Fruit fly (Drosophila melanogaster) whole organism, embryonic: Measurements from ENCODE around the gene CG15196.

ENCODE experiments used
- Adf1 ChIP-seq: fragments of 200-800 bp; sonication (Bioruptor generic); IDR thresholded peaks from 2 replicates; pipeline ENCODE4 v1.3.6; 2022; ENCODE audit warnings: missing biosample characterization, missing genetic modification characterization
- Atf6 ChIP-seq: fragments of 200-800 bp; sonication (Bioruptor generic); IDR thresholded peaks from 2 replicates; pipeline ENCODE4 v1.3.6; 2022; ENCODE audit warnings: missing biosample characterization, missing genetic modification characterization
- Bdp1 ChIP-seq: fragments of 200-800 bp; sonication (Bioruptor generic); optimal IDR thresholded peaks from 3 replicates; lab custom pipeline; 2016; ENCODE audit warnings: missing biosample characterization, missing genetic modification characterization
- Blimp-1 ChIP-seq: fragments of 200-800 bp; sonication (Bioruptor generic); optimal IDR thresholded peaks from 3 replicates; lab custom pipeline; 2018; ENCODE audit warnings: missing biosample characterization, missing genetic modification characterization, mild to moderate bottlenecking, moderate library complexity, missing genetic modification reagents
- CG10274 ChIP-seq: fragments of 200-800 bp; sonication (Bioruptor generic); optimal IDR thresholded peaks from 3 replicates; lab custom pipeline; 2017; ENCODE audit warnings: missing biosample characterization, mild to moderate bottlenecking, missing genetic modification characterization
- CG10321 ChIP-seq: fragments of 200-800 bp; sonication (Bioruptor generic); IDR thresholded peaks from 2 replicates; pipeline ENCODE4 v1.3.6; 2022; ENCODE audit warnings: missing biosample characterization, missing genetic modification characterization
- CG10543 ChIP-seq: fragments of 200-800 bp; sonication (Bioruptor generic); optimal IDR thresholded peaks from 3 replicates; lab custom pipeline; 2017; ENCODE audit warnings: missing biosample characterization, mild to moderate bottlenecking, missing genetic modification characterization, moderate library complexity
- CG11695 ChIP-seq: fragments of 200-800 bp; sonication (Bioruptor generic); IDR thresholded peaks from 3 replicates; pipeline ENCODE4 v1.3.6; 2022; ENCODE audit warnings: missing biosample characterization, missing genetic modification characterization
- CG13424 ChIP-seq: fragments of 200-800 bp; sonication (Bioruptor generic); optimal IDR thresholded peaks from 2 replicates; lab custom pipeline; 2019; ENCODE audit warnings: missing biosample characterization, mild to moderate bottlenecking, missing genetic modification characterization, moderate library complexity
- CG13894 ChIP-seq: fragments of 200-800 bp; sonication (Bioruptor generic); optimal IDR thresholded peaks from 3 replicates; lab custom pipeline; 2018; ENCODE audit warnings: missing biosample characterization, mild to moderate bottlenecking, missing genetic modification characterization, moderate library complexity
- CG15514 ChIP-seq: fragments of 200-800 bp; sonication (Bioruptor generic); optimal IDR thresholded peaks from 3 replicates; lab custom pipeline; 2017; ENCODE audit warnings: missing biosample characterization, missing genetic modification characterization, mild to moderate bottlenecking, moderate library complexity, missing genetic modification reagents
- CG17359 ChIP-seq: fragments of 200-800 bp; sonication (Bioruptor generic); optimal IDR thresholded peaks from 3 replicates; lab custom pipeline; 2018; ENCODE audit warnings: missing biosample characterization, mild to moderate bottlenecking, missing genetic modification characterization, moderate library complexity
- CG17568 ChIP-seq: fragments of 200-800 bp; sonication (Bioruptor generic); optimal IDR thresholded peaks from 2 replicates; lab custom pipeline; 2018; ENCODE audit warnings: missing biosample characterization, mild to moderate bottlenecking, missing genetic modification characterization, moderate library complexity
- CG18011 ChIP-seq: fragments of 200-800 bp; sonication (Bioruptor generic); optimal IDR thresholded peaks from 2 replicates; lab custom pipeline; 2017; ENCODE audit warnings: missing biosample characterization, missing genetic modification characterization, mild to moderate bottlenecking, moderate library complexity, missing genotype
- CG18764 ChIP-seq: fragments of 200-800 bp; sonication (Bioruptor generic); optimal IDR thresholded peaks from 3 replicates; lab custom pipeline; 2016; ENCODE audit warnings: missing biosample characterization, missing genetic modification characterization
- CG2889 ChIP-seq: fragments of 200-800 bp; sonication (Bioruptor generic); IDR thresholded peaks from 3 replicates; pipeline ENCODE4 v1.3.6; 2022; ENCODE audit warnings: missing biosample characterization, missing genetic modification characterization
- CG3726 ChIP-seq: fragments of 200-800 bp; sonication (Bioruptor generic); IDR thresholded peaks from 3 replicates; pipeline ENCODE4, ENCODE4 v1.3.6; 2022; ENCODE audit warnings: missing biosample characterization, missing genetic modification characterization
- CG7839 ChIP-seq: fragments of 200-800 bp; sonication (Bioruptor generic); optimal IDR thresholded peaks from 3 replicates; lab custom pipeline; 2018; ENCODE audit warnings: missing biosample characterization, mild to moderate bottlenecking, missing genetic modification characterization, moderate library complexity
- CG8281 ChIP-seq: fragments of 200-800 bp; sonication (Bioruptor generic); optimal IDR thresholded peaks from 2 replicates; lab custom pipeline; 2018; ENCODE audit warnings: missing biosample characterization, mild to moderate bottlenecking, missing genetic modification characterization, moderate library complexity
- CG9817 ChIP-seq: fragments of 200-800 bp; sonication (Bioruptor generic); optimal IDR thresholded peaks from 2 replicates; lab custom pipeline; 2018; ENCODE audit warnings: missing biosample characterization, mild to moderate bottlenecking, missing genetic modification characterization, moderate library complexity
- CkIIα-i1 ChIP-seq: fragments of 200-800 bp; sonication (Bioruptor generic); IDR thresholded peaks from 2 replicates; pipeline ENCODE4 v1.3.6; 2022; ENCODE audit warnings: missing biosample characterization, missing genetic modification characterization
- Dp ChIP-seq: fragments of 200-800 bp; sonication (Bioruptor generic); optimal IDR thresholded peaks from 2 replicates; lab custom pipeline; 2018; ENCODE audit warnings: missing biosample characterization, mild to moderate bottlenecking, missing genetic modification characterization, moderate library complexity
- Hand ChIP-seq: fragments of 200-800 bp; sonication (Bioruptor generic); optimal IDR thresholded peaks from 2 replicates; lab custom pipeline; 2017; ENCODE audit warnings: mild to moderate bottlenecking, missing biosample characterization, missing genetic modification reagents, missing genetic modification characterization
- Hsf ChIP-seq: fragments of 200-800 bp; sonication (Bioruptor generic); optimal IDR thresholded peaks from 3 replicates; lab custom pipeline; 2016; ENCODE audit warnings: missing biosample characterization, missing genetic modification characterization
- Lim3 ChIP-seq: fragments of 200-800 bp; sonication (Bioruptor generic); IDR thresholded peaks from 2 replicates; pipeline ENCODE4 v1.3.6; 2022; ENCODE audit warnings: missing biosample characterization, missing genetic modification characterization
- MESR4 ChIP-seq: fragments of 200-800 bp; sonication (Bioruptor generic); optimal IDR thresholded peaks from 2 replicates; lab custom pipeline; 2018; ENCODE audit warnings: missing biosample characterization, mild to moderate bottlenecking, missing genetic modification characterization, moderate library complexity
- Meics ChIP-seq: fragments of 200-800 bp; sonication (Bioruptor generic); optimal IDR thresholded peaks from 2 replicates; lab custom pipeline; 2017; ENCODE audit warnings: missing biosample characterization, mild to moderate bottlenecking, missing genetic modification characterization
- Mrtf ChIP-seq: fragments of 200-800 bp; sonication (Bioruptor generic); IDR thresholded peaks from 3 replicates; pipeline ENCODE4 v1.3.6; 2022; ENCODE audit warnings: missing biosample characterization, missing genetic modification characterization
- NFAT ChIP-seq: fragments of 200-800 bp; sonication (Bioruptor generic); IDR thresholded peaks from 2 replicates; pipeline ENCODE4 v1.3.6; 2022; ENCODE audit warnings: missing biosample characterization, missing genetic modification characterization
- Nf-YA ChIP-seq: fragments of 200-800 bp; sonication (Bioruptor generic); IDR thresholded peaks from 2 replicates; pipeline ENCODE4 v1.3.6; 2022; ENCODE audit warnings: missing biosample characterization, missing genetic modification characterization
- PHDP ChIP-seq: fragments of 200-800 bp; sonication (Bioruptor generic); optimal IDR thresholded peaks from 3 replicates; lab custom pipeline; 2018; ENCODE audit warnings: missing biosample characterization, mild to moderate bottlenecking, missing genetic modification characterization, moderate library complexity
- Pdp1 ChIP-seq, 2 experiments: fragments of 200-800 bp; sonication (Bioruptor generic); optimal IDR thresholded peaks; 3 replicates each; lab custom pipeline; 2016; ENCODE audit warnings: missing biosample characterization in 2 of 2, missing genetic modification characterization in 2 of 2, mild to moderate bottlenecking in 1 of 2, moderate library complexity in 1 of 2
- Sry-δ ChIP-seq: fragments of 200-800 bp; sonication (Bioruptor generic); optimal IDR thresholded peaks from 2 replicates; lab custom pipeline; 2016; ENCODE audit warnings: missing biosample characterization, missing genetic modification characterization
- Ssrp ChIP-seq: fragments of 200-800 bp; sonication (Bioruptor generic); optimal IDR thresholded peaks from 2 replicates; lab custom pipeline; 2018; ENCODE audit warnings: missing biosample characterization, mild to moderate bottlenecking, missing genetic modification characterization, moderate library complexity
- Xrp1 ChIP-seq: fragments of 200-800 bp; sonication (Bioruptor generic); IDR thresholded peaks from 2 replicates; pipeline ENCODE4 v1.3.6; 2022; ENCODE audit warnings: missing biosample characterization, missing genetic modification characterization
- cad ChIP-seq: fragments of >200 bp; optimal IDR thresholded peaks from 2 replicates; lab custom pipeline; 2017; ENCODE audit warnings: missing biosample characterization, missing genetic modification characterization
- cato ChIP-seq: fragments of 200-800 bp; sonication (Bioruptor generic); optimal IDR thresholded peaks from 2 replicates; lab custom pipeline; 2016; ENCODE audit warnings: missing biosample characterization, missing genetic modification characterization, borderline replicate concordance
- chinmo ChIP-seq: fragments of 200-800 bp; sonication (Bioruptor generic); IDR thresholded peaks from 4 replicates; pipeline ENCODE4 v1.3.6; 2022; ENCODE audit warnings: missing biosample characterization, missing genetic modification characterization; ENCODE audit not compliant: partially characterized antibody
- dati ChIP-seq: fragments of 200-800 bp; sonication (Bioruptor generic); IDR thresholded peaks from 2 replicates; pipeline ENCODE4 v1.3.6; 2022; ENCODE audit warnings: missing biosample characterization, missing genetic modification characterization
- emc ChIP-seq: fragments of 200-800 bp; sonication (Bioruptor generic); optimal IDR thresholded peaks from 2 replicates; lab custom pipeline; 2016; ENCODE audit warnings: missing biosample characterization, missing genetic modification characterization
- grn ChIP-seq: fragments of 200-800 bp; sonication (Bioruptor generic); optimal IDR thresholded peaks from 3 replicates; lab custom pipeline; 2017; ENCODE audit warnings: missing biosample characterization, missing genetic modification characterization
- jigr1 ChIP-seq: fragments of 200-800 bp; sonication (Bioruptor generic); IDR thresholded peaks from 3 replicates; pipeline ENCODE4 v1.3.6; 2022; ENCODE audit warnings: missing biosample characterization, missing genetic modification characterization
- kah ChIP-seq: fragments of 200-800 bp; sonication (Bioruptor generic); optimal IDR thresholded peaks from 2 replicates; lab custom pipeline; 2018; ENCODE audit warnings: missing biosample characterization, mild to moderate bottlenecking, missing genetic modification characterization
- kni ChIP-seq: fragments of 200-800 bp; sonication (Bioruptor generic); optimal IDR thresholded peaks from 3 replicates; lab custom pipeline; 2017; ENCODE audit warnings: mild to moderate bottlenecking, missing biosample characterization, missing genetic modification reagents, missing genetic modification characterization
- sd ChIP-seq: fragments of 200-800 bp; sonication (Bioruptor generic); optimal IDR thresholded peaks from 3 replicates; lab custom pipeline; 2018; ENCODE audit warnings: missing biosample characterization, mild to moderate bottlenecking, missing genetic modification characterization, moderate library complexity
- sqz ChIP-seq: fragments of 200-800 bp; sonication (Bioruptor generic); optimal IDR thresholded peaks from 3 replicates; lab custom pipeline; 2018; ENCODE audit warnings: missing biosample characterization, mild to moderate bottlenecking, missing genetic modification characterization
- sr ChIP-seq: fragments of 200-800 bp; sonication (Bioruptor generic); IDR thresholded peaks from 3 replicates; pipeline ENCODE4 v1.3.6; 2022; ENCODE audit warnings: missing biosample characterization, missing genetic modification characterization
- ssp ChIP-seq: fragments of 200-800 bp; sonication (Bioruptor generic); IDR thresholded peaks from 2 replicates; pipeline ENCODE4 v1.3.6; 2022; ENCODE audit warnings: missing biosample characterization, missing genetic modification characterization
- tx ChIP-seq: fragments of 200-800 bp; sonication (Bioruptor generic); optimal IDR thresholded peaks from 2 replicates; lab custom pipeline; 2016; ENCODE audit warnings: missing biosample characterization, missing genetic modification characterization

CG15196 gene

DNA sequence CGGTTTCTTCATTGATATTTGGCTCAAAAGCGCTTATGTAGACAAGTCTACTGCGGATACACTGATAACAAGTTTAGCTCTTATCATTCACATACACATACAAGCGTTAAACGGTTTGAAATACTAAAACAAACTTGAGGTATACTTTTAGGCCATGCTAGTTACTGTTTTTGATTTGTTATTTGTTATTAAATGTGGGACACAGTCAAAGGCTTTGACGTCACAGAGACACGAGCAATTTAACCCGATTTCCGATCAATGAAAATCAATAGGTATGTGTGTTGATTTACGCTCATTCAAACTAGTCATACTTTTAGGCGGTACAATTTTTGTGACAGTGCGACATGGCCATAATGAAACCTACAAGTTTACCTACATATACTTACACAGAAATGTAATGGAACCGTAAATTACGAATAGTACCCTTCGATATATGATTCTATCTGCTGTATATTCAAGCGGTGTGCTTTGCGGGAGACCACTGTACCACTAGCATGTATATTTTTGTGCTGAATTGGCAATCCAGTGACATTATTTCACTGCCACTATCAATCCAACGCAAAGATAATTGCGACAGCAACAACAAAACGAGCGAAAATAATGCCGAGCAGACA is 37.2 kb downstream of the CG15196 start (continued):
- TF ChIP-seq PHDP (tag; lab: Kevin White, UChicago) (peak; percentile 82), NFAT (GFP tag; lab: Robert Waterston, UW) (peak; percentile 93), kni (GFP tag; lab: Kevin White, UChicago) (no peak), Nf-YA (GFP tag; lab: Robert Waterston, UW) (peak; percentile 43; the same call in 1 of the 2 replicates), Meics (GFP tag; lab: Kevin White, UChicago) (peak; percentile 91), sd (tag; lab: Kevin White, UChicago) (peak; percentile 58), CG10543 (GFP tag; lab: Kevin White, UChicago) (peak; percentile 68), CG17568 (peak; percentile 51), CG10321 (GFP tag; lab: Robert Waterston, UW) (0 out of 2 replicates have a peak, but pooled peaks have one; percentile 27), CG18011 (GFP tag; lab: Kevin White, UChicago) (peak; percentile 23), tx (GFP tag; lab: Kevin White, UChicago) (peak; percentile 75), CG2889 (GFP tag; lab: Robert Waterston, UW) (peak; percentile 73; the same call in 1 of the 3 replicates), CG13424 (tag; lab: Kevin White, UChicago) (peak; percentile 69), Ssrp (peak; percentile 3), sr (GFP tag; lab: Robert Waterston, UW) (no peak), grn (GFP tag; lab: Kevin White, UChicago) (peak; percentile 38), Sry-δ (GFP tag; lab: Kevin White, UChicago) (peak; percentile 39), Mrtf (GFP tag; lab: Robert Waterston, UW) (peak; percentile 77), CG15514 (GFP tag; lab: Kevin White, UChicago) (peak; percentile 74), jigr1 (0 out of 3 replicates have a peak, but pooled peaks have one; percentile 18), CG13894 (tag; lab: Kevin White, UChicago) (peak; percentile 86), kah (GFP tag; lab: Kevin White, UChicago) (no peak), MESR4 (GFP tag; lab: Kevin White, UChicago) (peak; percentile 4), Hand (GFP tag; lab: Kevin White, UChicago) (peak; percentile 70), Hsf (GFP tag; lab: Kevin White, UChicago) (peak; percentile 80), cad (no peak), CG18764 (GFP tag; lab: Kevin White, UChicago) (peak; percentile 6), CG11695 (GFP tag; lab: Robert Waterston, UW) (peak; percentile 73; the same call in 2 of the 3 replicates), dati (GFP tag; lab: Robert Waterston, UW) (peak; percentile 57; the same call in 1 of the 2 replicates), Bdp1 (peak; percentile 35), emc (GFP tag; lab: Kevin White, UChicago) (peak; percentile 81), CkIIα-i1 (peak; percentile 49; the same call in 1 of the 2 replicates), CG3726 (GFP tag; lab: Robert Waterston, UW) (peak; percentile 59; the same call in 1 of the 3 replicates), Pdp1 (GFP tag; optimal IDR thresholded peaks at IDR 0.05; lab: Kevin White, UChicago) (peak; percentile 44 to 64), chinmo (GFP tag; lab: Robert Waterston, UW) (0 out of 4 replicates have a peak, but pooled peaks have one; percentile 57), CG10274 (GFP tag; lab: Kevin White, UChicago) (peak; percentile 67), sqz (no peak), Adf1 (GFP tag; lab: Robert Waterston, UW) (peak; percentile 57), CG9817 (tag; lab: Kevin White, UChicago) (peak; percentile 86), cato (GFP tag; lab: Kevin White, UChicago) (no peak), CG8281 (tag; lab: Kevin White, UChicago) (peak; percentile 29), Dp (GFP tag; lab: Kevin White, UChicago) (no peak), Blimp-1 (GFP tag; lab: Kevin White, UChicago) (peak; percentile 29), CG17359 (tag; lab: Kevin White, UChicago) (peak; percentile 66), Xrp1 (GFP tag; lab: Robert Waterston, UW) (peak; percentile 61), Atf6 (peak; percentile 78), CG7839 (peak; percentile 88), Lim3 (no peak), ssp (GFP tag; lab: Robert Waterston, UW) (peak; percentile 31; the same call in 1 of the 2 replicates)
